Worm (Caenorhabditis elegans) whole organism, L1 larva: Measurements from ENCODE around the gene W03A5.6.

Source experiments
- ces-1 ChIP-seq: fragments of 150-350 bp; optimal IDR thresholded peaks from 2 replicates; lab custom pipeline; 2014; ENCODE audit warnings: missing biosample characterization, missing genetic modification reagents, missing genetic modification characterization
- egl-27 ChIP-seq, 2 experiments: fragments of 150-350 bp in 1 of 2; sonication (generic microtip); optimal IDR thresholded peaks; 3 replicates each; lab custom pipeline; 2017 to 2018; ENCODE audit warnings: missing biosample characterization in 2 of 2, missing genetic modification characterization in 2 of 2, missing genetic modification reagents in 2 of 2
- elt-3 ChIP-seq, 6 experiments: fragments of 150-350 bp in 1 of 6; sonication (generic microtip); optimal IDR thresholded peaks; 2 replicates each; lab custom pipeline; 2017 to 2018; ENCODE audit warnings: missing biosample characterization in 6 of 6, missing genetic modification characterization in 6 of 6, inconsistent platforms in 1 of 6
- fos-1 ChIP-seq: fragments of 150-350 bp; optimal IDR thresholded peaks from 2 replicates; lab custom pipeline; 2014; ENCODE audit warnings: missing biosample characterization, missing genetic modification characterization
- isw-1 ChIP-seq: fragments of 200-800 bp; sonication (Bioruptor generic); IDR thresholded peaks from 2 replicates; pipeline ENCODE4 v1.3.6; 2022; ENCODE audit warnings: missing genetic modification characterization, missing compliant biosample characterization
- mab-9 ChIP-seq: fragments of 200-800 bp; sonication (Bioruptor generic); IDR thresholded peaks from 2 replicates; pipeline ENCODE4 v1.3.6; 2022; ENCODE audit warnings: missing genetic modification reagents, missing genetic modification characterization, missing compliant biosample characterization
- mep-1 ChIP-seq: fragments of 150-350 bp; optimal IDR thresholded peaks from 2 replicates; lab custom pipeline; 2014; ENCODE audit warnings: missing biosample characterization, missing genetic modification characterization
- nhr-237 ChIP-seq: fragments of 150-350 bp; optimal IDR thresholded peaks from 2 replicates; lab custom pipeline; 2014; ENCODE audit warnings: missing biosample characterization, missing genetic modification characterization
- nhr-28 ChIP-seq: fragments of 150-350 bp; optimal IDR thresholded peaks from 2 replicates; lab custom pipeline; 2014; ENCODE audit warnings: missing biosample characterization, missing genetic modification characterization
- nhr-76 ChIP-seq: sonication (generic microtip); optimal IDR thresholded peaks from 2 replicates; lab custom pipeline; 2017; ENCODE audit warnings: missing biosample characterization, missing genetic modification characterization
- skn-1 ChIP-seq: fragments of 150-350 bp; optimal IDR thresholded peaks from 2 replicates; lab custom pipeline; 2014; ENCODE audit warnings: missing biosample characterization, missing genetic modification characterization
- snpc-4 ChIP-seq: fragments of 150-350 bp; optimal IDR thresholded peaks from 2 replicates; lab custom pipeline; 2014; ENCODE audit warnings: missing biosample characterization, missing genetic modification characterization
- unc-62 ChIP-seq: fragments of 150-350 bp; optimal IDR thresholded peaks from 2 replicates; lab custom pipeline; 2014; ENCODE audit warnings: missing biosample characterization, missing genetic modification reagents, missing genetic modification characterization
- ztf-11 ChIP-seq, 2 experiments: sonication (generic microtip); optimal IDR thresholded peaks; 2 replicates each; lab custom pipeline; 2016 to 2017; ENCODE audit warnings: missing genetic modification characterization in 2 of 2, missing biosample characterization in 1 of 2, missing compliant biosample characterization in 1 of 2

ce11 chrIII:5395746-5396145 lies 44.7 kb downstream of the W03A5.6 start:
- TF ChIP-seq mab-9 (no peak), isw-1 (GFP tag; lab: Robert Waterston, UW) (no peak), snpc-4 (no peak), unc-62 (GFP tag; lab: Kevin White, UChicago) (no peak), ces-1 (GFP tag; lab: Kevin White, UChicago) (no peak), fos-1 (tag; lab: Kevin White, UChicago) (no peak), nhr-76 (tag; lab: Kevin White, UChicago) (no peak), elt-3 (tag; optimal IDR thresholded peaks at IDR 0.05; lab: Kevin White, UChicago) (no peak), nhr-237 (tag; lab: Kevin White, UChicago) (no peak), skn-1 (tag; lab: Kevin White, UChicago) (no peak), ztf-11 (tag; optimal IDR thresholded peaks at IDR 0.05; lab: Kevin White, UChicago) (no peak), mep-1 (tag; lab: Kevin White, UChicago) (no peak), egl-27 (tag; optimal IDR thresholded peaks at IDR 0.05; lab: Kevin White, UChicago) (no peak), nhr-28 (tag; lab: Kevin White, UChicago) (no peak)
